Worm (Caenorhabditis elegans): ENCODE measurements around the gene T11G6.2.

DNA sequence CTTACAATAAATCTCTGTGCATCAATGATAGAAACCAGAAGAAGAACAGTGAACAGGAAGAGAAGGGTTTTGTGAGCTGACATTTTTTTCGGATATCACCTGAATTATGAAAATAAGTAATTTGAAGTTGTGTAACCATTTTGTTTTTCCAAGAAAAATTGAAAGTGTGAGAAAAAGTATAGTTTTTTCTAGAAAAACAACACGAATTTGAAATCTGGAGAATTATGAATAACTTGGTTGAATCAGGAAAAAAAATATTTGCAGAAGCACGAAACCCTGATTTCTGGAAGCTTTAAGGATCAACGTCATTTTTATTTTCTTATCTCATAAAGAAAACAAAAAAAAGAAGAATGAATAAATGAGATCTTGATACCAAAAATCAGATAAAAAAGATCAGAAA, 16.2 kb upstream of the T11G6.2 start, which contains the start of gene F13E9.12:
- TF ChIP-seq fkh-2 (tag; optimal IDR thresholded peaks at IDR 0.05) (no peak), jun-1 (tag; optimal IDR thresholded peaks at IDR 0.05) (no peak), ceh-82 (tag; optimal IDR thresholded peaks at IDR 0.05) (no peak), ceh-9 (tag; optimal IDR thresholded peaks at IDR 0.05) (no peak), nhr-11 (tag; optimal IDR thresholded peaks at IDR 0.05) (no peak), elt-2 (tag; optimal IDR thresholded peaks at IDR 0.05) (no peak), nhr-25 (tag; optimal IDR thresholded peaks at IDR 0.05) (no peak), egl-27 (tag; optimal IDR thresholded peaks at IDR 0.05) (no peak), ZK546.5 (tag; optimal IDR thresholded peaks at IDR 0.05) (no peak), unc-62 (GFP tag; optimal IDR thresholded peaks at IDR 0.05) (no peak), ceh-28 (tag; optimal IDR thresholded peaks at IDR 0.05) (no peak), nhr-23 (tag; optimal IDR thresholded peaks at IDR 0.05) (no peak), skn-1 (tag; optimal IDR thresholded peaks at IDR 0.05) (no peak), ztf-11 (tag; optimal IDR thresholded peaks at IDR 0.05) (no peak)
